Fruit fly (Drosophila melanogaster): ENCODE results near the gene peg.

- peak in 1 of 2 experiments; percentile 47 for TF ChIP-seq CTCF (optimal IDR thresholded peaks at IDR 0.05)
- no peak for TF ChIP-seq CG8478 (optimal IDR thresholded peaks at IDR 0.05)
Measured at dm6 chr3R:21064000-21064924, 40.3 kb upstream of the peg start, which contains the start of gene Cortactin.

All from S2 (cell line).